ENCODE assay signal across 2 worm cellular contexts in genomic region chrII:7642016-7642653, ce11.
TF ChIP-seq lines count a peak whose summit lies in the region.

No protein-coding gene starts in this region.

TF ChIP-seq in whole organism, L1 larva, 84 proteins besides CTCF, POLR2A, EP300 and RAD21 (continued from another document):
- TF ChIP-seq elt-2 (tag; optimal IDR thresholded peaks at IDR 0.05; lab: Kevin White, UChicago) (no peak), lin-14 (GFP tag; optimal IDR thresholded peaks at IDR 0.05; lab: Kevin White, UChicago) (peak; percentile 95), unc-86 (tag; optimal IDR thresholded peaks at IDR 0.05; lab: Kevin White, UChicago) (peak; percentile 80), alr-1 (tag; optimal IDR thresholded peaks at IDR 0.05; lab: Kevin White, UChicago; ENCODE audit: borderline replicate concordance) (no peak), aha-1 (tag; optimal IDR thresholded peaks at IDR 0.05; lab: Kevin White, UChicago) (no peak), lin-35 (GFP tag; optimal IDR thresholded peaks at IDR 0.05; lab: Kevin White, UChicago) (peak in 1 of 2 experiments; percentile 47), C16A3.4 (tag; optimal IDR thresholded peaks at IDR 0.05; lab: Kevin White, UChicago) (peak; percentile 63)

TF ChIP-seq in whole organism, L4 larva, 104 proteins besides CTCF, POLR2A, EP300 and RAD21 (continued from another document):
- TF ChIP-seq nhr-6 (tag; optimal IDR thresholded peaks at IDR 0.05; lab: Kevin White, UChicago): no peak
- peak; percentile 94 for TF ChIP-seq fkh-10 (GFP tag; optimal IDR thresholded peaks at IDR 0.05; lab: Kevin White, UChicago)
- TF ChIP-seq cey-2 (tag; optimal IDR thresholded peaks at IDR 0.05; lab: Kevin White, UChicago; ENCODE audit: borderline replicate concordance, insufficient read depth): no peak
- no peak for TF ChIP-seq nhr-28 (tag; optimal IDR thresholded peaks at IDR 0.05; lab: Kevin White, UChicago)
- peak; percentile 81 for TF ChIP-seq hmg-1.1 (GFP tag; IDR thresholded peaks at IDR 0.05; lab: Robert Waterston, UW)
- TF ChIP-seq mdt-29 (GFP tag; IDR thresholded peaks at IDR 0.05; lab: Robert Waterston, UW): no peak
- peak; percentile 8; the same call in 1 of the 2 replicates for TF ChIP-seq lin-38 (GFP tag; IDR thresholded peaks at IDR 0.05; lab: Robert Waterston, UW)
- TF ChIP-seq aha-1 (tag; lab: Kevin White, UChicago): peak; percentile 85
- TF ChIP-seq nhr-25 (tag; optimal IDR thresholded peaks at IDR 0.05; lab: Kevin White, UChicago; ENCODE audit: borderline replicate concordance, insufficient read depth): no peak
- no peak for TF ChIP-seq egl-27 (tag; optimal IDR thresholded peaks at IDR 0.05; lab: Kevin White, UChicago)
- TF ChIP-seq zip-11 (GFP tag; IDR thresholded peaks at IDR 0.05; lab: Robert Waterston, UW): no peak
- TF ChIP-seq attf-4 (tag; optimal IDR thresholded peaks at IDR 0.05; lab: Kevin White, UChicago): no peak
- TF ChIP-seq skn-1 (tag; optimal IDR thresholded peaks at IDR 0.05; lab: Kevin White, UChicago): no peak
- no peak for TF ChIP-seq ztf-7 (tag; optimal IDR thresholded peaks at IDR 0.05; lab: Kevin White, UChicago)
- TF ChIP-seq nhr-111 (GFP tag; optimal IDR thresholded peaks at IDR 0.05; lab: Kevin White, UChicago): no peak
- peak; percentile 39 for TF ChIP-seq nhr-11 (tag; optimal IDR thresholded peaks at IDR 0.05; lab: Kevin White, UChicago)
- no peak for TF ChIP-seq unc-130 (GFP tag; optimal IDR thresholded peaks at IDR 0.05; lab: Kevin White, UChicago)
- TF ChIP-seq gei-8 (GFP tag; optimal IDR thresholded peaks at IDR 0.05; lab: Kevin White, UChicago): no peak
- no peak for TF ChIP-seq nhr-42 (GFP tag; IDR thresholded peaks at IDR 0.05; lab: Robert Waterston, UW)
TF ChIP-seq in whole organism, L4 larva: peak in this region for 27.
